Fruit fly (Drosophila melanogaster): ENCODE results near the gene RpLP1.
A peak's percentile ranks its signal among the peaks of the same experiment; 100 is the strongest.

The RpLP1 gene

DNA sequence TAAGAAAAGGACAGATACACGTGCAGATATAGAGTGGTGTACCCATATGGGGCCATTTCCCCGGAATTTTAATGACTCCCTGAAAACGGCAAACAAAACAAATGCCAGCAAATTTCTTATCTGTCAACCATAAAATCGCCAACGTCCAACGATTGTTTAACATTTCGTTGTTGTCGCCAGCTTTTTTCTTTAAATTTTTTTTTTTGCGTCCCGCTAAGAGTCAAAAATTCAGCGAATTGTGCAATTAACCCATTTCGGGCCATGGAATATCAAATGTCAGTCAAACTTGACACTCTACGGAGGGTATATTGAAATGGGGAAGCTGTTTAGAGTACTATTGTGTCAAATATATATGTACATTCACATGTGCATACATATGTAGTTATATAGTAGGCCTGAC, 12.4 kb downstream of the RpLP1 start:
- TF ChIP-seq tj (GFP tag; optimal IDR thresholded peaks at IDR 0.05) (peak; percentile 92), cnc (optimal IDR thresholded peaks at IDR 0.05) (no peak), bab1 (GFP tag; optimal IDR thresholded peaks at IDR 0.05) (peak; percentile 1), toe (GFP tag; optimal IDR thresholded peaks at IDR 0.05) (no peak), CG14711 (tag; optimal IDR thresholded peaks at IDR 0.05) (no peak)

- TF ChIP-seq kay (GFP tag; ENCODE audit: borderline replicate concordance) (peak; percentile 41), Mnt (GFP tag; optimal IDR thresholded peaks at IDR 0.05) (no peak), cic (GFP tag; optimal IDR thresholded peaks at IDR 0.05) (peak; percentile 43), CG12768 (GFP tag; optimal IDR thresholded peaks at IDR 0.05) (no peak), pad (GFP tag; optimal IDR thresholded peaks at IDR 0.05) (no peak), CG33017 (tag; optimal IDR thresholded peaks at IDR 0.05) (no peak), tj (GFP tag; optimal IDR thresholded peaks at IDR 0.05) (no peak), CG5204 (GFP tag; optimal IDR thresholded peaks at IDR 0.05) (no peak), bab1 (GFP tag; optimal IDR thresholded peaks at IDR 0.05) (no peak), toe (GFP tag; optimal IDR thresholded peaks at IDR 0.05) (no peak)
These were observed 14.7 kb downstream of the RpLP1 start for dm6 chr2L:434439-434838.

dm6 chr2L:435311-435806, 15.6 kb downstream of the RpLP1 start:
- peak; percentile 87 for TF ChIP-seq CG7045 (GFP tag; optimal IDR thresholded peaks at IDR 0.05)
- TF ChIP-seq Clk (GFP tag; optimal IDR thresholded peaks at IDR 0.05), result peak; percentile 41
- peak; percentile 94 for TF ChIP-seq CG7101 (tag; optimal IDR thresholded peaks at IDR 0.05)
- peak; percentile 59 for TF ChIP-seq ovo (GFP tag; optimal IDR thresholded peaks at IDR 0.05)
- TF ChIP-seq kay (GFP tag; ENCODE audit: borderline replicate concordance), result peak; percentile 89
- peak; percentile 74 for TF ChIP-seq Crg-1 (GFP tag; optimal IDR thresholded peaks at IDR 0.05)
- TF ChIP-seq CG33017 (tag; optimal IDR thresholded peaks at IDR 0.05), result peak; percentile 94
- peak; percentile 74 for TF ChIP-seq Mnt (GFP tag; optimal IDR thresholded peaks at IDR 0.05)
- TF ChIP-seq toe (GFP tag; optimal IDR thresholded peaks at IDR 0.05), result peak; percentile 49
- peak; percentile 78 for TF ChIP-seq pad (GFP tag; optimal IDR thresholded peaks at IDR 0.05)
- no peak for TF ChIP-seq cnc (optimal IDR thresholded peaks at IDR 0.05)
- TF ChIP-seq bab1 (GFP tag; optimal IDR thresholded peaks at IDR 0.05), result peak; percentile 93
- peak; percentile 91 for TF ChIP-seq CG11617 (GFP tag; optimal IDR thresholded peaks at IDR 0.05)
- TF ChIP-seq CG5204 (GFP tag; optimal IDR thresholded peaks at IDR 0.05), result peak; percentile 76
- TF ChIP-seq CG14711 (tag; optimal IDR thresholded peaks at IDR 0.05), result peak; percentile 92
- peak; percentile 97 for TF ChIP-seq CG12768 (GFP tag; optimal IDR thresholded peaks at IDR 0.05)
- peak; percentile 64 for TF ChIP-seq Hr96 (GFP tag; optimal IDR thresholded peaks at IDR 0.05)
- peak; percentile 77 for TF ChIP-seq CG1620 (GFP tag; optimal IDR thresholded peaks at IDR 0.05)
- TF ChIP-seq cic (GFP tag; optimal IDR thresholded peaks at IDR 0.05), result peak; percentile 86
- peak; percentile 99 for TF ChIP-seq tj (GFP tag; optimal IDR thresholded peaks at IDR 0.05)

DNA sequence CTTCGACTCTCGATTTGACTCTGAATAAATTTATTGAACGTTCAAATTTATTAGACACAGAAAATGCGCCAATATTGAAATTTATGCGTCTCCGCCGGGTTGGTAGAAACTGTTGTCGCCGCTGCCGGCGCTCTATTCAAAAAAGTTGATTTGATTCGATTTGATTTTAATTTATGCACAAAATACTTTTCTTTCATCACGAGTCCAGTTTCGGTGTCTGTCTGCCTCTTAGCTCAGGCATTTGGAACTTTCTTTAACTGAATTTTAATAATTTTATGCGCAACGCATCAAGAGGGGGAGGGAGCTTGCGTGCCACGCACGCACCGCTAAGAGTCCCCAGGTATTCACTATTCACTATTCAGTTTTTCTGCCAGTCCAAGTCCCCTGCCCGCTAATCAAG, 17.7 kb downstream of the RpLP1 start:
- TF ChIP-seq CG1620 (GFP tag; optimal IDR thresholded peaks at IDR 0.05) (no peak), pad (GFP tag; optimal IDR thresholded peaks at IDR 0.05) (no peak), Crg-1 (GFP tag; optimal IDR thresholded peaks at IDR 0.05) (no peak), kay (GFP tag; ENCODE audit: borderline replicate concordance) (no peak), Clk (GFP tag; optimal IDR thresholded peaks at IDR 0.05) (no peak), CG11617 (GFP tag; optimal IDR thresholded peaks at IDR 0.05) (no peak), CG5204 (GFP tag; optimal IDR thresholded peaks at IDR 0.05) (no peak), Mnt (GFP tag; optimal IDR thresholded peaks at IDR 0.05) (no peak), CG14711 (tag; optimal IDR thresholded peaks at IDR 0.05) (no peak)

- TF ChIP-seq toe (GFP tag; optimal IDR thresholded peaks at IDR 0.05) (no peak), CG11617 (GFP tag; optimal IDR thresholded peaks at IDR 0.05) (no peak), ovo (GFP tag; optimal IDR thresholded peaks at IDR 0.05) (no peak), cnc (optimal IDR thresholded peaks at IDR 0.05) (no peak), bab1 (GFP tag; optimal IDR thresholded peaks at IDR 0.05) (no peak), CG14711 (tag; optimal IDR thresholded peaks at IDR 0.05) (no peak), CG7045 (GFP tag; optimal IDR thresholded peaks at IDR 0.05) (no peak), Hr96 (GFP tag; optimal IDR thresholded peaks at IDR 0.05) (no peak), CG7101 (tag; optimal IDR thresholded peaks at IDR 0.05) (no peak), tj (GFP tag; optimal IDR thresholded peaks at IDR 0.05) (no peak), Mnt (GFP tag; optimal IDR thresholded peaks at IDR 0.05) (no peak), CG33017 (tag; optimal IDR thresholded peaks at IDR 0.05) (no peak), kay (GFP tag; ENCODE audit: borderline replicate concordance) (no peak)
These were observed 19.6 kb downstream of the RpLP1 start for dm6 chr2L:439339-439738.

dm6 chr2L:440638-441454, 21.1 kb downstream of the RpLP1 start:
- TF ChIP-seq Clk (GFP tag; optimal IDR thresholded peaks at IDR 0.05) (no peak), Hr96 (GFP tag; optimal IDR thresholded peaks at IDR 0.05) (no peak), ovo (GFP tag; optimal IDR thresholded peaks at IDR 0.05) (no peak), CG11617 (GFP tag; optimal IDR thresholded peaks at IDR 0.05) (no peak), cic (GFP tag; optimal IDR thresholded peaks at IDR 0.05) (no peak), Crg-1 (GFP tag; optimal IDR thresholded peaks at IDR 0.05) (no peak), pad (GFP tag; optimal IDR thresholded peaks at IDR 0.05) (no peak), cnc (optimal IDR thresholded peaks at IDR 0.05) (no peak), Mnt (GFP tag; optimal IDR thresholded peaks at IDR 0.05) (no peak), CG14711 (tag; optimal IDR thresholded peaks at IDR 0.05) (no peak), CG5204 (GFP tag; optimal IDR thresholded peaks at IDR 0.05) (no peak), toe (GFP tag; optimal IDR thresholded peaks at IDR 0.05) (no peak), bab1 (GFP tag; optimal IDR thresholded peaks at IDR 0.05) (no peak), CG7101 (tag; optimal IDR thresholded peaks at IDR 0.05) (no peak)

Data from whole organism, adult.